Worm (Caenorhabditis elegans) whole organism, young adult: ENCODE measurements around the gene F56D2.8.

Source experiments
- B0019.2 ChIP-seq: fragments of 200-800 bp; sonication (Bioruptor generic); conservative IDR thresholded peaks from 2 replicates; pipeline ENCODE4 v1.3.6; 2022; ENCODE audit warnings: missing genetic modification reagents, missing genetic modification characterization, missing compliant biosample characterization
- B0035.1 ChIP-seq: sonication (generic microtip); optimal IDR thresholded peaks from 2 replicates; lab custom pipeline; 2016; ENCODE audit warnings: missing genetic modification characterization, mild to moderate bottlenecking, missing compliant biosample characterization, missing genotype, missing genetic modification reagents
- B0261.1 ChIP-seq: sonication (generic microtip); optimal IDR thresholded peaks from 2 replicates; lab custom pipeline; 2016; ENCODE audit warnings: mild to moderate bottlenecking, missing genetic modification characterization, moderate library complexity, missing compliant biosample characterization
- B0336.3 ChIP-seq: fragments of 200-800 bp; sonication (Bioruptor generic); IDR thresholded peaks from 2 replicates; pipeline ENCODE4 v1.3.6; 2022; ENCODE audit warnings: missing genetic modification characterization, missing compliant biosample characterization
- F52B5.7 ChIP-seq: sonication (generic microtip); optimal IDR thresholded peaks from 2 replicates; lab custom pipeline; 2016; ENCODE audit warnings: mild to moderate bottlenecking, missing genetic modification characterization, missing compliant biosample characterization
- K11D2.4 ChIP-seq: fragments of 200-800 bp; sonication (Bioruptor generic); IDR thresholded peaks from 2 replicates; pipeline ENCODE4 v1.3.6; 2022; ENCODE audit warnings: missing genetic modification reagents, missing genetic modification characterization, missing compliant biosample characterization
- K12H6.12 ChIP-seq: fragments of 200-800 bp; sonication (Bioruptor generic); optimal IDR thresholded peaks from 2 replicates; lab custom pipeline; 2018; ENCODE audit warnings: mild to moderate bottlenecking, missing genetic modification characterization, missing compliant biosample characterization
- Y53F4B.3 ChIP-seq: fragments of 200-800 bp; sonication (Bioruptor generic); IDR thresholded peaks from 2 replicates; pipeline ENCODE4 v1.3.6; 2022; ENCODE audit warnings: missing genetic modification reagents, missing genetic modification characterization, missing compliant biosample characterization
- Y79H2A.3 ChIP-seq: fragments of 200-800 bp; sonication (Bioruptor generic); conservative IDR thresholded peaks from 2 replicates; pipeline ENCODE4 v1.3.6; 2022; ENCODE audit warnings: missing genetic modification reagents, missing genetic modification characterization, missing compliant biosample characterization
- Y95B8A.8 ChIP-seq: fragments of 200-800 bp; sonication (Bioruptor generic); IDR thresholded peaks from 2 replicates; pipeline ENCODE4 v1.3.6; 2022; ENCODE audit warnings: missing genetic modification reagents, missing genetic modification characterization, missing compliant biosample characterization
- ama-1 ChIP-seq, 3 experiments: fragments of 150-350 bp in 1 of 3; sonication (generic microtip) in 2 of 3; optimal IDR thresholded peaks; 2 replicates each; lab custom pipeline; 2014 to 2018; ENCODE audit warnings: missing biosample characterization in 2 of 3, missing genetic modification characterization in 2 of 3, missing genetic modification reagents in 2 of 3
- atf-7 ChIP-seq: sonication (generic microtip); optimal IDR thresholded peaks from 2 replicates; lab custom pipeline; 2017; ENCODE audit warnings: mild to moderate bottlenecking, missing genetic modification characterization, missing compliant biosample characterization
- attf-3 ChIP-seq: fragments of 200-800 bp; sonication (Bioruptor generic); conservative IDR thresholded peaks from 2 replicates; pipeline ENCODE4 v1.3.6; 2022; ENCODE audit warnings: missing genetic modification reagents, missing genetic modification characterization, missing compliant biosample characterization
- attf-6 ChIP-seq: fragments of 200-800 bp; sonication (Bioruptor generic); IDR thresholded peaks from 2 replicates; pipeline ENCODE4 v1.3.6; 2022; ENCODE audit warnings: missing genetic modification reagents, missing genetic modification characterization, missing compliant biosample characterization
- bed-2 ChIP-seq: fragments of 200-800 bp; sonication (Bioruptor generic); IDR thresholded peaks from 2 replicates; pipeline ENCODE4 v1.3.6; 2022; ENCODE audit warnings: missing genetic modification reagents, missing genetic modification characterization, missing compliant biosample characterization
- ccch-3 ChIP-seq: fragments of 200-800 bp; sonication (Bioruptor generic); optimal IDR thresholded peaks from 2 replicates; lab custom pipeline; 2018; ENCODE audit warnings: mild to moderate bottlenecking, missing genetic modification characterization, missing compliant biosample characterization
- cebp-2 ChIP-seq: fragments of 200-800 bp; sonication (Bioruptor generic); IDR thresholded peaks from 2 replicates; pipeline ENCODE4 v1.3.6; 2022; ENCODE audit warnings: missing genetic modification characterization, missing compliant biosample characterization
- ceh-27 ChIP-seq: fragments of 200-800 bp; sonication (Bioruptor generic); optimal IDR thresholded peaks from 2 replicates; lab custom pipeline; 2018; ENCODE audit warnings: mild to moderate bottlenecking, missing genetic modification characterization, moderate library complexity, missing compliant biosample characterization
- ceh-40 ChIP-seq: fragments of 200-800 bp; sonication (Bioruptor generic); IDR thresholded peaks from 2 replicates; pipeline ENCODE4 v1.3.6; 2022; ENCODE audit warnings: missing genetic modification characterization, missing compliant biosample characterization
- ceh-58 ChIP-seq: fragments of 200-800 bp; sonication (Bioruptor generic); IDR thresholded peaks from 2 replicates; pipeline ENCODE4 v1.3.6; 2022; ENCODE audit warnings: missing genetic modification characterization, missing compliant biosample characterization
- ceh-91 ChIP-seq: fragments of 200-800 bp; sonication (Bioruptor generic); IDR thresholded peaks from 2 replicates; pipeline ENCODE4 v1.3.6; 2022; ENCODE audit warnings: missing genetic modification reagents, missing genetic modification characterization, missing compliant biosample characterization
- dpff-1 ChIP-seq: sonication (generic microtip); optimal IDR thresholded peaks from 2 replicates; lab custom pipeline; 2017; ENCODE audit warnings: mild to moderate bottlenecking, missing genetic modification characterization, missing compliant biosample characterization
- egl-44 ChIP-seq: fragments of 200-800 bp; sonication (Bioruptor generic); IDR thresholded peaks from 2 replicates; pipeline ENCODE4 v1.3.6; 2022; ENCODE audit warnings: missing genetic modification reagents, missing genetic modification characterization, missing compliant biosample characterization
- egrh-3 ChIP-seq: fragments of 200-800 bp; sonication (Bioruptor generic); IDR thresholded peaks from 2 replicates; pipeline ENCODE4 v1.3.6; 2022; ENCODE audit warnings: missing genetic modification reagents, missing genetic modification characterization, missing compliant biosample characterization
- ekl-4 ChIP-seq: fragments of 200-800 bp; sonication (Bioruptor generic); IDR thresholded peaks from 2 replicates; pipeline ENCODE4 v1.3.6; 2022; ENCODE audit warnings: missing genetic modification reagents, missing genetic modification characterization, missing compliant biosample characterization
- fkh-3 ChIP-seq: sonication (generic microtip); optimal IDR thresholded peaks from 2 replicates; lab custom pipeline; 2016; ENCODE audit warnings: mild to moderate bottlenecking, missing genetic modification characterization, missing compliant biosample characterization
- him-1 ChIP-seq: sonication (generic microtip); optimal IDR thresholded peaks from 2 replicates; lab custom pipeline; 2016; ENCODE audit warnings: missing genotype, missing genetic modification reagents, missing genetic modification characterization, missing compliant biosample characterization
- let-526 ChIP-seq: fragments of 200-800 bp; sonication (Bioruptor generic); IDR thresholded peaks from 2 replicates; pipeline ENCODE4 v1.3.6; 2022; ENCODE audit warnings: missing genetic modification reagents, missing genetic modification characterization, missing compliant biosample characterization
- let-607 ChIP-seq, 2 experiments: fragments of 200-800 bp in 1 of 2; sonication (Bioruptor generic) in 1 of 2; sonication (generic microtip) in 1 of 2; optimal IDR thresholded peaks; 2 replicates each; lab custom pipeline; 2016 to 2018; ENCODE audit warnings: mild to moderate bottlenecking in 2 of 2, missing compliant biosample characterization in 2 of 2, missing genetic modification characterization in 2 of 2, moderate library complexity in 2 of 2, missing genotype in 1 of 2
- lin-26 ChIP-seq: fragments of 200-800 bp; sonication (Bioruptor generic); IDR thresholded peaks from 2 replicates; pipeline ENCODE4 v1.3.6; 2022; ENCODE audit warnings: missing genetic modification reagents, missing genetic modification characterization, missing compliant biosample characterization
- lin-40 ChIP-seq: sonication (generic microtip); optimal IDR thresholded peaks from 2 replicates; lab custom pipeline; 2016; ENCODE audit warnings: missing genetic modification characterization, mild to moderate bottlenecking, missing compliant biosample characterization, missing genotype, missing genetic modification reagents
- madf-6 ChIP-seq: fragments of 200-800 bp; sonication (Bioruptor generic); IDR thresholded peaks from 2 replicates; pipeline ENCODE4 v1.3.6; 2022; ENCODE audit warnings: missing genetic modification reagents, missing genetic modification characterization, missing compliant biosample characterization
- madf-8 ChIP-seq: fragments of 200-800 bp; sonication (Bioruptor generic); conservative IDR thresholded peaks from 2 replicates; pipeline ENCODE4 v1.3.6; 2022; ENCODE audit warnings: missing genetic modification reagents, missing genetic modification characterization, missing compliant biosample characterization
- mcd-1 ChIP-seq: fragments of 200-800 bp; sonication (Bioruptor generic); IDR thresholded peaks from 2 replicates; pipeline ENCODE4 v1.3.6; 2022; ENCODE audit warnings: missing genetic modification reagents, missing genetic modification characterization, missing compliant biosample characterization
- mel-28 ChIP-seq: sonication (generic microtip); optimal IDR thresholded peaks from 2 replicates; lab custom pipeline; 2016; ENCODE audit warnings: borderline replicate concordance, mild to moderate bottlenecking, missing genetic modification characterization, missing compliant biosample characterization
- mxl-1 ChIP-seq: sonication (generic microtip); optimal IDR thresholded peaks from 2 replicates; lab custom pipeline; 2016; ENCODE audit warnings: missing genetic modification characterization, missing compliant biosample characterization
- nfya-1 ChIP-seq: sonication (generic microtip); optimal IDR thresholded peaks from 2 replicates; lab custom pipeline; 2017; ENCODE audit warnings: antibody characterized with exemption, missing compliant biosample characterization, missing genetic modification characterization, borderline replicate concordance; ENCODE audit not compliant: insufficient read depth
- nhr-179 ChIP-seq: sonication (generic microtip); optimal IDR thresholded peaks from 2 replicates; lab custom pipeline; 2016; ENCODE audit warnings: mild to moderate bottlenecking, missing genetic modification characterization, missing compliant biosample characterization
- nhr-90 ChIP-seq: sonication (generic microtip); optimal IDR thresholded peaks from 2 replicates; lab custom pipeline; 2016; ENCODE audit warnings: missing genotype, mild to moderate bottlenecking, missing genetic modification characterization, missing compliant biosample characterization
- pha-4 ChIP-seq: fragments of 150-350 bp; sonication (generic microtip); optimal IDR thresholded peaks from 2 replicates; lab custom pipeline; 2014; ENCODE audit warnings: missing biosample characterization, missing genetic modification reagents, missing genetic modification characterization
- sdz-38 ChIP-seq: sonication (generic microtip); optimal IDR thresholded peaks from 2 replicates; lab custom pipeline; 2016; ENCODE audit warnings: missing genotype, missing genetic modification characterization, missing compliant biosample characterization
- snpc-4 ChIP-seq, 5 experiments: fragments of 150-350 bp in 1 of 5; sonication (generic microtip) in 4 of 5; optimal IDR thresholded peaks; 2 replicates each; lab custom pipeline; 2014 to 2018; ENCODE audit warnings: missing genetic modification characterization in 5 of 5, missing biosample characterization in 3 of 5, antibody characterized with exemption in 2 of 5, mild to moderate bottlenecking in 2 of 5, missing compliant biosample characterization in 2 of 5, missing genotype in 2 of 5, moderate library complexity in 2 of 5, missing genetic modification reagents in 1 of 5
- sptf-2 ChIP-seq: fragments of 200-800 bp; sonication (Bioruptor generic); optimal IDR thresholded peaks from 2 replicates; lab custom pipeline; 2018; ENCODE audit warnings: mild to moderate bottlenecking, missing genetic modification characterization, missing compliant biosample characterization
- tbp1 ChIP-seq: fragments of 200-800 bp; sonication (Bioruptor generic); optimal IDR thresholded peaks from 2 replicates; lab custom pipeline; 2018; ENCODE audit warnings: mild to moderate bottlenecking, missing genetic modification characterization, missing compliant biosample characterization
- unc-130 ChIP-seq: sonication (generic microtip); optimal IDR thresholded peaks from 2 replicates; lab custom pipeline; 2016; ENCODE audit warnings: missing genetic modification reagents, missing genetic modification characterization, missing compliant biosample characterization
- unc-62 ChIP-seq: fragments of 150-350 bp; optimal IDR thresholded peaks from 2 replicates; lab custom pipeline; 2014; ENCODE audit warnings: missing biosample characterization, missing genetic modification reagents, missing genetic modification characterization
- xnd-1 ChIP-seq: sonication (generic microtip); optimal IDR thresholded peaks from 2 replicates; lab custom pipeline; 2016; ENCODE audit warnings: missing genotype, missing genetic modification reagents, missing genetic modification characterization, missing compliant biosample characterization
- zfh-2 ChIP-seq: fragments of 200-800 bp; sonication (Bioruptor generic); conservative IDR thresholded peaks from 2 replicates; pipeline ENCODE4 v1.3.6; 2022; ENCODE audit warnings: missing genetic modification reagents, missing genetic modification characterization, missing compliant biosample characterization
- ztf-3 ChIP-seq: fragments of 200-800 bp; sonication (Bioruptor generic); optimal IDR thresholded peaks from 2 replicates; lab custom pipeline; 2018; ENCODE audit warnings: mild to moderate bottlenecking, missing genetic modification characterization, missing compliant biosample characterization

Gene F56D2.8

ce11 chrIII:5588746-5589145 lies 6.1 kb upstream of the F56D2.8 start (continued):
- TF ChIP-seq nhr-90 (tag; lab: Kevin White, UChicago): no peak
- no peak for TF ChIP-seq ceh-40 (GFP tag; lab: Robert Waterston, UW)
- TF ChIP-seq unc-130 (GFP tag; lab: Kevin White, UChicago): no peak
- peak; percentile 68 for TF ChIP-seq B0336.3 (GFP tag; lab: Robert Waterston, UW)
- TF ChIP-seq ceh-58 (GFP tag; lab: Robert Waterston, UW): 0 out of 2 replicates have a peak, but pooled peaks have one; percentile 50
- no peak for TF ChIP-seq ztf-3 (GFP tag; lab: Kevin White, UChicago)
- TF ChIP-seq B0019.2: no peak
- no peak for TF ChIP-seq Y95B8A.8 (GFP tag; lab: Robert Waterston, UW)
- TF ChIP-seq fkh-3 (tag; lab: Kevin White, UChicago): no peak
- peak; percentile 52 for TF ChIP-seq madf-6 (GFP tag; lab: Robert Waterston, UW)
- no peak for TF ChIP-seq Y53F4B.3
- no peak for TF ChIP-seq xnd-1 (tag; lab: Kevin White, UChicago)
- no peak for TF ChIP-seq nhr-179 (tag; lab: Kevin White, UChicago)
- TF ChIP-seq bed-2 (GFP tag; lab: Robert Waterston, UW): no peak
- TF ChIP-seq egl-44 (GFP tag; lab: Robert Waterston, UW): no peak
- TF ChIP-seq pha-4 (tag; lab: Kevin White, UChicago): no peak
- no peak for TF ChIP-seq ceh-91 (GFP tag; lab: Robert Waterston, UW)
- no peak for TF ChIP-seq snpc-4 (GFP tag; optimal IDR thresholded peaks at IDR 0.05; lab: Kevin White, UChicago)
- TF ChIP-seq snpc-4 (tag; optimal IDR thresholded peaks at IDR 0.05; lab: Kevin White, UChicago): no peak
- no peak for TF ChIP-seq lin-40 (tag; lab: Kevin White, UChicago)
- TF ChIP-seq let-607 (tag; optimal IDR thresholded peaks at IDR 0.05; lab: Kevin White, UChicago): no peak
- peak; percentile 9 for TF ChIP-seq tbp1 (GFP tag; lab: Kevin White, UChicago)
- no peak for TF ChIP-seq attf-3 (GFP tag; lab: Robert Waterston, UW)
- TF ChIP-seq B0261.1: no peak
- no peak for TF ChIP-seq B0035.1 (tag; lab: Kevin White, UChicago)
- no peak for TF ChIP-seq zfh-2 (GFP tag; lab: Robert Waterston, UW)
- TF ChIP-seq nfya-1 (tag; lab: Kevin White, UChicago): no peak
- TF ChIP-seq cebp-2 (GFP tag; lab: Robert Waterston, UW): no peak
- TF ChIP-seq mel-28 (tag; lab: Kevin White, UChicago): no peak
- TF ChIP-seq mxl-1 (tag; lab: Kevin White, UChicago): no peak
- TF ChIP-seq ccch-3 (GFP tag; lab: Kevin White, UChicago): no peak
- no peak for TF ChIP-seq ceh-27
- no peak for TF ChIP-seq K12H6.12
- TF ChIP-seq Y79H2A.3: 0 out of 2 replicates have a peak, but pooled peaks have one; percentile 59
- TF ChIP-seq let-526 (GFP tag; lab: Robert Waterston, UW): no peak
- no peak for TF ChIP-seq ekl-4 (GFP tag; lab: Robert Waterston, UW)
- peak; percentile 30 for TF ChIP-seq him-1
- TF ChIP-seq ama-1 (optimal IDR thresholded peaks at IDR 0.05; lab: Kevin White, UChicago): no peak
- TF ChIP-seq ama-1 (GFP tag; optimal IDR thresholded peaks at IDR 0.05; lab: Kevin White, UChicago): no peak
- TF ChIP-seq sptf-2 (GFP tag; lab: Kevin White, UChicago): no peak
- TF ChIP-seq dpff-1 (tag; lab: Kevin White, UChicago): no peak
- no peak for TF ChIP-seq unc-62 (GFP tag; lab: Kevin White, UChicago)
- no peak; the same call in 1 of the 2 replicates for TF ChIP-seq lin-26 (GFP tag; lab: Robert Waterston, UW)
- no peak for TF ChIP-seq egrh-3 (GFP tag; lab: Robert Waterston, UW)
- TF ChIP-seq mcd-1 (GFP tag; lab: Robert Waterston, UW): no peak
- TF ChIP-seq F52B5.7: no peak
- peak; percentile 61; the same call in 1 of the 2 replicates for TF ChIP-seq attf-6
- TF ChIP-seq madf-8 (GFP tag; lab: Robert Waterston, UW): no peak
- TF ChIP-seq atf-7 (tag; lab: Kevin White, UChicago): no peak
- TF ChIP-seq K11D2.4 (GFP tag; lab: Robert Waterston, UW): no peak
- TF ChIP-seq sdz-38 (tag; lab: Kevin White, UChicago): no peak
